Fruit fly (Drosophila melanogaster) Kc167 (cell line): ENCODE measurements around the gene Ttc1.

Experiments used
- Myc ChIP-seq: fragments of >200 bp; optimal IDR thresholded peaks from 2 replicates; lab custom pipeline; 2017; ENCODE audit warnings: missing external identifiers
- Sin3A ChIP-seq: fragments of >200 bp; optimal IDR thresholded peaks from 2 replicates; lab custom pipeline; 2018; ENCODE audit warnings: missing external identifiers
- h ChIP-seq: fragments of >200 bp; optimal IDR thresholded peaks from 3 replicates; lab custom pipeline; 2018; ENCODE audit warnings: missing external identifiers
- insv ChIP-seq: fragments of >200 bp; optimal IDR thresholded peaks from 3 replicates; lab custom pipeline; 2018; ENCODE audit warnings: missing external identifiers
- psq ChIP-seq: fragments of >200 bp; optimal IDR thresholded peaks from 2 replicates; lab custom pipeline; 2017; ENCODE audit warnings: missing external identifiers
- ttk ChIP-seq: sonication (Bioruptor generic); optimal IDR thresholded peaks from 2 replicates; lab custom pipeline; 2017; ENCODE audit warnings: missing external identifiers

Ttc1 gene

dm6 chr3R:16432665-16433065 lies 10.1 kb downstream of the Ttc1 start, which contains the start of gene Fntb:
Gene Fntb, plus strand, starts transcription at chr3R:16432998.
- TF ChIP-seq psq (lab: Kevin White, UChicago) (no peak), ttk (lab: Kevin White, UChicago) (no peak), h (lab: Kevin White, UChicago) (no peak), Sin3A (lab: Kevin White, UChicago) (no peak), insv (lab: Kevin White, UChicago) (no peak), Myc (no peak)

dm6 chr3R:16431707-16432106 lies 11.1 kb downstream of the Ttc1 start:
- TF ChIP-seq insv (lab: Kevin White, UChicago): no peak
- TF ChIP-seq psq (lab: Kevin White, UChicago): no peak
- TF ChIP-seq Myc: no peak
- no peak for TF ChIP-seq Sin3A (lab: Kevin White, UChicago)
- no peak for TF ChIP-seq h (lab: Kevin White, UChicago)
- TF ChIP-seq ttk (lab: Kevin White, UChicago): no peak

DNA sequence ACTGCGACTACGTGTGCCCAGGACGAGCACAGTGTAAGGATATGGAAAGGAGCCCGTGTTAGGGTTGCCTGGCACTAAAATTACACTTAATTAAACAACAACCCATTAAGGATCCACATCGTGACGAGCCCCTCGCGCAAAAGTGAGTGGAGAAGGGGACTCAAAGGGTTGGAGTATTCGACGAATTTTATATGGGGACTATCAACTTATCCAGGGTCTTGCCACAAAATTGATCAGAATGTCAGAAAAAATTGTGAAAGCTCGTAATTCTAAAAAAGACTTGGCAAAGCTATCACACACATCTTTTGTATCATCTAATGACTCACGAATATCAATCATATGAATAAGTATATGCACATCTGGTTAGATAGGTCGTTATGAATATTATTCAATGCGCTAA lies 12.4 kb downstream of the Ttc1 start, which contains the start of gene CG31279:
TSS of gene CG31279 (plus strand) at position 301 of the 400 bp plus-strand sequence.
- no peak for TF ChIP-seq ttk (lab: Kevin White, UChicago)
- TF ChIP-seq insv (lab: Kevin White, UChicago): no peak
- TF ChIP-seq Myc: no peak
- no peak for TF ChIP-seq Sin3A (lab: Kevin White, UChicago)
- TF ChIP-seq psq (lab: Kevin White, UChicago): no peak
- TF ChIP-seq h (lab: Kevin White, UChicago): no peak

dm6 chr3R:16427520-16427919 lies 15.3 kb downstream of the Ttc1 start:
- no peak for TF ChIP-seq h (lab: Kevin White, UChicago)
- no peak for TF ChIP-seq Sin3A (lab: Kevin White, UChicago)
- no peak for TF ChIP-seq psq (lab: Kevin White, UChicago)
- TF ChIP-seq insv (lab: Kevin White, UChicago): no peak
- TF ChIP-seq Myc: no peak
- TF ChIP-seq ttk (lab: Kevin White, UChicago): no peak

dm6 chr3R:16423323-16423722 lies 19.5 kb downstream of the Ttc1 start:
- no peak for TF ChIP-seq Myc
- TF ChIP-seq h (lab: Kevin White, UChicago): no peak
- no peak for TF ChIP-seq Sin3A (lab: Kevin White, UChicago)
- no peak for TF ChIP-seq ttk (lab: Kevin White, UChicago)
- no peak for TF ChIP-seq psq (lab: Kevin White, UChicago)
- TF ChIP-seq insv (lab: Kevin White, UChicago): no peak

- no peak for TF ChIP-seq Myc
- TF ChIP-seq h (lab: Kevin White, UChicago): no peak
- TF ChIP-seq psq (lab: Kevin White, UChicago): no peak
- TF ChIP-seq Sin3A (lab: Kevin White, UChicago): no peak
- no peak for TF ChIP-seq ttk (lab: Kevin White, UChicago)
- TF ChIP-seq insv (lab: Kevin White, UChicago): no peak
These were observed 26.3 kb downstream of the Ttc1 start for dm6 chr3R:16416508-16416907.

- TF ChIP-seq h (lab: Kevin White, UChicago) (no peak), ttk (lab: Kevin White, UChicago) (no peak), Myc (no peak), insv (lab: Kevin White, UChicago) (no peak), Sin3A (lab: Kevin White, UChicago) (no peak), psq (lab: Kevin White, UChicago) (no peak)
These were observed 29.1 kb downstream of the Ttc1 start for dm6 chr3R:16413734-16414133.

DNA sequence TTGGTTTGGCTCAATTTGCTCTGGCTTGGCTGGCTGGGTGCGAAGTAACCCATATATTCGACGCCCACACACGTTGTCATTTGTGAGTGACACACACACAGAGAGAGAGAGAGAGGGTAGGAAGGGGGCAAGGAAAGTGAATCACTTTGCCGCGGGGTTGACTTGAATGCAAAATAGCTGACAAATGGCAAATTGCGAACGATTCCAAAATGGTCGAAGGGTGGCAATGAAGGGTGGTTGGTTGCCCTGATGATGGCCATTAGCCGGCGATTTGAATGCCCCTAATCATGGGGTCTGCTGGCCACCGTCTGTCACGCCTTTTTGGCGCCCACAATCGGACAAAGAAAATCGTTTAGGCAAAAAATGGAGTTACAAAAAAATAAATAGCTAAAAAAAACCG lies 32.1 kb downstream of the Ttc1 start:
- no peak for TF ChIP-seq h (lab: Kevin White, UChicago)
- TF ChIP-seq insv (lab: Kevin White, UChicago): no peak
- no peak for TF ChIP-seq psq (lab: Kevin White, UChicago)
- no peak for TF ChIP-seq ttk (lab: Kevin White, UChicago)
- TF ChIP-seq Myc: no peak
- TF ChIP-seq Sin3A (lab: Kevin White, UChicago): no peak

DNA sequence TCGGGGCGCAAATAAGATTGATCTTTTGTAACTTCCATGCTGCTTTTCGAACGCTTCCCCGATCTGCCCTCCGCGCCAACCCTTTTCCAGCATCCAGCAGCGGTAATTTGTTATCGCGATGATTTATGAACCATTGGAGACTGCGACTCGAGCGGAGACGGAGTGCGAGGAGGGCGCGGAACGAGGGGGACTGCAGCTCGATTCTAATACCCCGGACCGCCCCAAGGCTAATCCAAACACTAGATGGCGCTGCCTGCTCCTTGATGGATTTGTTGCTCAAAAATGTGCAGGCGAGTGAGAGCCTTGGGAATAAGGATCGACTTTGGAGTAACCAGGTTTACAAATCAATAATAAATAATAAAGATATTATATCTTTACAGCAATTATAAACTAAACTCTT lies 34.4 kb downstream of the Ttc1 start:
- TF ChIP-seq insv (lab: Kevin White, UChicago): no peak
- TF ChIP-seq psq (lab: Kevin White, UChicago): no peak
- no peak for TF ChIP-seq h (lab: Kevin White, UChicago)
- TF ChIP-seq ttk (lab: Kevin White, UChicago): no peak
- no peak for TF ChIP-seq Myc
- TF ChIP-seq Sin3A (lab: Kevin White, UChicago): no peak

- no peak for TF ChIP-seq h (lab: Kevin White, UChicago)
- no peak for TF ChIP-seq Sin3A (lab: Kevin White, UChicago)
- TF ChIP-seq ttk (lab: Kevin White, UChicago): no peak
- no peak for TF ChIP-seq psq (lab: Kevin White, UChicago)
- TF ChIP-seq Myc: no peak
- no peak for TF ChIP-seq insv (lab: Kevin White, UChicago)
These were observed 36.2 kb downstream of the Ttc1 start for dm6 chr3R:16406618-16407017.

DNA sequence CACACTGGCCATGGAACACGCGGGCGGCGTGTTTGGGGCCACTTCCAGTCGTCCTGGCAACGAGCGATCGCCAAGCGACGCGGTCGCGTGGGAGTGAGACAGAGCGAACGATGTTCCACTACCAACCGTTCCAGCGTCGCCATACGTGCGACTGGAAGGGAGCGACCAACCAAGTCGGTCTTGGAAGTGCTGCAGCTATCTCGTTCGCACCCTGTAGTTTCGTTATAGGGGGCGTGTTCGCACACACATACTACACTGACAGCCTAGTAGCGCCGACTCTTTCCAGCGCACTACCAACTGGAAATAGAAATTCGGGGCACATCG lies 39.1 kb downstream of the Ttc1 start:
- TF ChIP-seq insv (lab: Kevin White, UChicago): no peak
- TF ChIP-seq ttk (lab: Kevin White, UChicago): no peak
- TF ChIP-seq psq (lab: Kevin White, UChicago): no peak

DNA sequence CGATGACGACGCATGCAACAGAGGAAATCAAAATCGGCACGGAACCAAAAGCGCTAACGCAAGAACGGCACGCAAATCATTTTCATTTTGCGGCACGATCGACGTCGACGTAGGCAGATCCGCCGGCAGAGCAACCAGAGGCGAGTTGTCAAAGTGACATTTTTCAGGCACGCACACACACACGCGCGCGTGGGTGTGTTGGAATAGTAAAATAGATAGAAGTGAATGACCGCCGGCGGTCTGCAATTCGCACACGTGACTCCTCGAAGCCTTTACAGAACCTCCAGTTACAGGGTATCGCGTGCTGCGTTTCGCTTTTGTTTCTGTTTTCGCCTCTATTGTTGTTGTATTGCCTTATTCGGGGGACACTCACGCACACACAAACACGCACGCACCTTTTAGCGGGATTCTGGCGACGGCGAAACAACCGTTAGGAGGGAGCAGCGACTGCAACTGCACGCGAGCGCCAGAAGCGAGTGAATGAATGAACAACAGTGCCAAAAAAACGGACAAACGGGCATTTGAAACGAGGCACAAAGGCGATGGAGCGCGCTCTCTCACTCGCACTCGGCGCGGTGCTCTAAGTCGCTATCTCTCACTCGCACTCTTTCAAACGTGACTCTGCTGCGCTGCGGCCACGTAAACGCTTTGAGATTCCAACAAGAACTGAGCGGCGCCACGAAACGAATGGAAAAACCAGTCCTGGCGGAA lies 39.6 kb downstream of the Ttc1 start, which contains the start of gene ss:
TSS of gene ss (minus strand) at position 668 of the 711 bp plus-strand sequence.
- TF ChIP-seq h (lab: Kevin White, UChicago): no peak
- TF ChIP-seq Sin3A (lab: Kevin White, UChicago): no peak
- TF ChIP-seq Myc: no peak
- no peak for TF ChIP-seq psq (lab: Kevin White, UChicago)
- TF ChIP-seq insv (lab: Kevin White, UChicago): no peak
- TF ChIP-seq ttk (lab: Kevin White, UChicago): no peak
